Worm (Caenorhabditis elegans) whole organism, L4 larva: ENCODE results near the gene rmd-3.

Experiments
- T20F7.1 ChIP-seq: fragments of 200-800 bp; sonication (Bioruptor generic); optimal IDR thresholded peaks from 2 replicates; lab custom pipeline; 2018; ENCODE audit warnings: mild to moderate bottlenecking, missing genetic modification characterization, missing compliant biosample characterization
- Y75B8A.6 ChIP-seq: fragments of 200-800 bp; sonication (Bioruptor generic); IDR thresholded peaks from 2 replicates; pipeline ENCODE4 v1.3.6; 2022; ENCODE audit warnings: missing genetic modification reagents, missing genetic modification characterization, missing compliant biosample characterization
- ceh-28 ChIP-seq: fragments of 150-350 bp; optimal IDR thresholded peaks from 2 replicates; lab custom pipeline; 2014; ENCODE audit warnings: missing biosample characterization, missing genetic modification reagents, missing genetic modification characterization
- lin-15B ChIP-seq: fragments of 150-350 bp; sonication (generic microtip); optimal IDR thresholded peaks from 3 replicates; lab custom pipeline; 2014; ENCODE audit warnings: missing biosample characterization, missing genetic modification characterization
- nhr-25 ChIP-seq: sonication (generic microtip); optimal IDR thresholded peaks from 2 replicates; lab custom pipeline; 2017; ENCODE audit warnings: missing genetic modification characterization, mild to moderate bottlenecking, missing compliant biosample characterization, antibody characterized with exemption, moderate library complexity, borderline replicate concordance; ENCODE audit not compliant: insufficient read depth
- nhr-76 ChIP-seq: fragments of 150-350 bp; optimal IDR thresholded peaks from 2 replicates; lab custom pipeline; 2014; ENCODE audit warnings: missing biosample characterization, missing genetic modification characterization

- TF ChIP-seq nhr-25 (tag; lab: Kevin White, UChicago) (no peak), ceh-28 (tag; lab: Kevin White, UChicago) (no peak), lin-15B (tag; lab: Kevin White, UChicago) (no peak), Y75B8A.6 (GFP tag; lab: Robert Waterston, UW) (no peak), T20F7.1 (GFP tag; lab: Kevin White, UChicago) (no peak), nhr-76 (tag; lab: Kevin White, UChicago) (no peak)
Observed at ce11 chrII:11314165-11314564, 25.2 kb downstream of the rmd-3 start, which contains the start of gene T24F1.4.
